Worm (Caenorhabditis elegans) whole organism, early embryonic: ENCODE measurements around the gene lgc-39.

Experiments used
- B0310.2 ChIP-seq: sonication (generic microtip); optimal IDR thresholded peaks from 2 replicates; lab custom pipeline; 2016; ENCODE audit warnings: mild to moderate bottlenecking, missing genetic modification characterization, missing compliant biosample characterization
- F13C5.2 ChIP-seq: sonication (generic microtip); optimal IDR thresholded peaks from 2 replicates; lab custom pipeline; 2017; ENCODE audit warnings: mild to moderate bottlenecking, missing genetic modification characterization, inconsistent platforms, missing compliant biosample characterization
- ama-1 ChIP-seq: fragments of 150-350 bp; optimal IDR thresholded peaks from 2 replicates; lab custom pipeline; 2014
- ets-7 ChIP-seq: sonication (generic microtip); optimal IDR thresholded peaks from 2 replicates; lab custom pipeline; 2016; ENCODE audit warnings: missing genotype, missing genetic modification characterization, missing compliant biosample characterization
- tra-4 ChIP-seq: sonication (generic microtip); optimal IDR thresholded peaks from 2 replicates; lab custom pipeline; 2017; ENCODE audit warnings: missing genetic modification characterization, missing compliant biosample characterization

- TF ChIP-seq F13C5.2, result no peak
- TF ChIP-seq tra-4 (tag; lab: Kevin White, UChicago), result no peak
- no peak for TF ChIP-seq ets-7 (tag; lab: Kevin White, UChicago)
- TF ChIP-seq ama-1, result no peak
- TF ChIP-seq B0310.2, result no peak
Measured at ce11 chrV:7133963-7134362, 41.3 kb upstream of the lgc-39 start, which contains the start of gene F10D2.16.
